Fruit fly (Drosophila melanogaster): ENCODE results near the gene CG7246.

The CG7246 gene

dm6 chrX:9078263-9078662 is 2.6 kb downstream of the CG7246 start, which contains the start of gene CG44325 (continued):
- TF ChIP-seq CG7271 (tag; optimal IDR thresholded peaks at IDR 0.05) (no peak), CG3281 (GFP tag; optimal IDR thresholded peaks at IDR 0.05) (peak; percentile 38), CG10543 (GFP tag; optimal IDR thresholded peaks at IDR 0.05) (peak; percentile 23), CG10147 (GFP tag; optimal IDR thresholded peaks at IDR 0.05) (no peak), BtbVII (GFP tag; optimal IDR thresholded peaks at IDR 0.05) (no peak), CG6765 (GFP tag; optimal IDR thresholded peaks at IDR 0.05) (peak; percentile 44), da (GFP tag; optimal IDR thresholded peaks at IDR 0.05) (no peak), Hr39 (optimal IDR thresholded peaks at IDR 0.05) (no peak), CG1832 (GFP tag; optimal IDR thresholded peaks at IDR 0.05) (no peak), Elba2 (GFP tag; optimal IDR thresholded peaks at IDR 0.05) (no peak), tx (GFP tag; optimal IDR thresholded peaks at IDR 0.05) (no peak), lab (GFP tag; optimal IDR thresholded peaks at IDR 0.05) (peak; percentile 60), tin (GFP tag; optimal IDR thresholded peaks at IDR 0.05) (no peak), bsh (GFP tag; optimal IDR thresholded peaks at IDR 0.05) (peak in 1 of 2 experiments; percentile 33), ase (GFP tag; IDR thresholded peaks at IDR 0.05) (no peak), Atf3 (GFP tag; optimal IDR thresholded peaks at IDR 0.05) (no peak), kay (GFP tag; optimal IDR thresholded peaks at IDR 0.05) (no peak), NC2α (GFP tag; optimal IDR thresholded peaks at IDR 0.05) (no peak), BEAF-32 (GFP tag; optimal IDR thresholded peaks at IDR 0.05) (no peak), CG16863 (GFP tag; optimal IDR thresholded peaks at IDR 0.05) (no peak), nerfin-2 (GFP tag; IDR thresholded peaks at IDR 0.05; ENCODE audit: partially characterized antibody) (no peak), pnt (GFP tag; optimal IDR thresholded peaks at IDR 0.05) (no peak), nom (GFP tag; optimal IDR thresholded peaks at IDR 0.05) (peak; percentile 81), salm (tag; optimal IDR thresholded peaks at IDR 0.05) (no peak), CG1024 (GFP tag; IDR thresholded peaks at IDR 0.05) (no peak), hkb (optimal IDR thresholded peaks at IDR 0.05) (no peak), hkb (GFP tag; IDR thresholded peaks at IDR 0.05) (peak; percentile 44; the same call in 1 of the 2 replicates), prd (optimal IDR thresholded peaks at IDR 0.05) (no peak), prd (GFP tag; IDR thresholded peaks at IDR 0.05) (no peak), sob (GFP tag; IDR thresholded peaks at IDR 0.05) (0 out of 2 replicates have a peak, but pooled peaks have one; percentile 8), PHDP (tag; optimal IDR thresholded peaks at IDR 0.05) (no peak), CG13296 (GFP tag; optimal IDR thresholded peaks at IDR 0.05) (peak; percentile 34), Dref (GFP tag; IDR thresholded peaks at IDR 0.05) (no peak), CG1647 (GFP tag; optimal IDR thresholded peaks at IDR 0.05) (no peak), CG10462 (GFP tag; optimal IDR thresholded peaks at IDR 0.05) (no peak), C15 (GFP tag; IDR thresholded peaks at IDR 0.05) (no peak), Nf-YA (GFP tag; IDR thresholded peaks at IDR 0.05) (no peak), Gug (GFP tag; IDR thresholded peaks at IDR 0.05) (no peak), trh (GFP tag; optimal IDR thresholded peaks at IDR 0.05) (no peak), CG7786 (GFP tag; optimal IDR thresholded peaks at IDR 0.05) (no peak), Chrac-16 (GFP tag; optimal IDR thresholded peaks at IDR 0.05) (no peak), CG7987 (GFP tag; optimal IDR thresholded peaks at IDR 0.05) (peak; percentile 53), B-H1 (GFP tag; IDR thresholded peaks at IDR 0.05) (no peak), pum (GFP tag; optimal IDR thresholded peaks at IDR 0.05) (no peak), ATbp (GFP tag; optimal IDR thresholded peaks at IDR 0.05) (no peak), luna (GFP tag; optimal IDR thresholded peaks at IDR 0.05) (no peak), HLHmδ (GFP tag; optimal IDR thresholded peaks at IDR 0.05) (peak; percentile 59), lola (GFP tag; optimal IDR thresholded peaks at IDR 0.05) (no peak), aop (GFP tag; IDR thresholded peaks at IDR 0.05) (no peak), dimm (GFP tag; IDR thresholded peaks at IDR 0.05) (no peak), ranshi (GFP tag; IDR thresholded peaks at IDR 0.05) (no peak; the same call in 1 of the 2 replicates), bab2 (GFP tag; optimal IDR thresholded peaks at IDR 0.05) (no peak), CG14050 (GFP tag; IDR thresholded peaks at IDR 0.05) (no peak)
